Fruit fly (Drosophila melanogaster) whole organism, embryonic: ENCODE measurements around the gene CG13131.
A peak's percentile ranks its signal among the peaks of the same experiment; 100 is the strongest.

ENCODE experiments used
- CG10147 ChIP-seq: fragments of 200-800 bp; sonication (Bioruptor generic); optimal IDR thresholded peaks from 2 replicates; lab custom pipeline; 2019; ENCODE audit warnings: missing biosample characterization, mild to moderate bottlenecking, missing genetic modification characterization, moderate library complexity
- CG10431 ChIP-seq: fragments of 200-800 bp; sonication (Bioruptor generic); optimal IDR thresholded peaks from 3 replicates; lab custom pipeline; 2018; ENCODE audit warnings: missing biosample characterization, mild to moderate bottlenecking, missing genetic modification characterization
- CG10979 ChIP-seq: fragments of 200-800 bp; sonication (Bioruptor generic); optimal IDR thresholded peaks from 2 replicates; lab custom pipeline; 2018; ENCODE audit warnings: missing biosample characterization, mild to moderate bottlenecking, missing genetic modification characterization, moderate library complexity
- CG11696 ChIP-seq: fragments of 200-800 bp; sonication (Bioruptor generic); IDR thresholded peaks from 2 replicates; pipeline ENCODE4 v1.3.6; 2022; ENCODE audit warnings: missing biosample characterization, missing genetic modification characterization
- CG12071 ChIP-seq: fragments of 200-800 bp; sonication (Bioruptor generic); optimal IDR thresholded peaks from 3 replicates; lab custom pipeline; 2018; ENCODE audit warnings: missing biosample characterization, mild to moderate bottlenecking, missing genetic modification characterization
- CG13287 ChIP-seq: fragments of 200-800 bp; sonication (Bioruptor generic); IDR thresholded peaks from 2 replicates; pipeline ENCODE4 v1.3.6; 2022; ENCODE audit warnings: missing biosample characterization, missing genetic modification characterization; ENCODE audit not compliant: partially characterized antibody
- CG13424 ChIP-seq: fragments of 200-800 bp; sonication (Bioruptor generic); optimal IDR thresholded peaks from 2 replicates; lab custom pipeline; 2019; ENCODE audit warnings: missing biosample characterization, mild to moderate bottlenecking, missing genetic modification characterization, moderate library complexity
- CG17328 ChIP-seq: fragments of 200-800 bp; sonication (Bioruptor generic); IDR thresholded peaks from 2 replicates; pipeline ENCODE4 v1.3.6; 2022; ENCODE audit warnings: missing biosample characterization, missing genetic modification characterization
- CG17361 ChIP-seq: fragments of 200-800 bp; sonication (Bioruptor generic); IDR thresholded peaks from 3 replicates; pipeline ENCODE4 v1.3.6; 2022; ENCODE audit warnings: missing biosample characterization, missing genetic modification characterization
- CG18619 ChIP-seq: fragments of 200-800 bp; sonication (Bioruptor generic); optimal IDR thresholded peaks from 3 replicates; lab custom pipeline; 2017; ENCODE audit warnings: missing biosample characterization, mild to moderate bottlenecking, missing genetic modification characterization
- CG2678 ChIP-seq: fragments of 200-800 bp; sonication (Bioruptor generic); optimal IDR thresholded peaks from 3 replicates; lab custom pipeline; 2019; ENCODE audit warnings: missing biosample characterization, mild to moderate bottlenecking, missing genetic modification characterization, moderate library complexity
- CG2712 ChIP-seq: fragments of 200-800 bp; optimal IDR thresholded peaks from 3 replicates; lab custom pipeline; 2019; ENCODE audit warnings: missing biosample characterization, mild to moderate bottlenecking, missing genetic modification characterization, moderate library complexity
- CG32532 ChIP-seq: fragments of 200-800 bp; sonication (Bioruptor generic); IDR thresholded peaks from 2 replicates; pipeline ENCODE4 v1.3.6; 2022; ENCODE audit warnings: missing biosample characterization, missing genetic modification characterization
- CG32772 ChIP-seq: fragments of 200-800 bp; sonication (Bioruptor generic); IDR thresholded peaks from 2 replicates; pipeline ENCODE4 v1.3.6; 2022; ENCODE audit warnings: missing biosample characterization, missing genetic modification characterization
- CG33557 ChIP-seq: fragments of 200-800 bp; sonication (Bioruptor generic); optimal IDR thresholded peaks from 2 replicates; lab custom pipeline; 2019; ENCODE audit warnings: missing biosample characterization, mild to moderate bottlenecking, missing genetic modification characterization, moderate library complexity
- CG5953 ChIP-seq: fragments of 200-800 bp; sonication (Bioruptor generic); IDR thresholded peaks from 2 replicates; pipeline ENCODE4 v1.3.6; 2022; ENCODE audit warnings: missing biosample characterization, missing genetic modification characterization
- CG6254 ChIP-seq: fragments of 200-800 bp; sonication (Bioruptor generic); optimal IDR thresholded peaks from 3 replicates; lab custom pipeline; 2017; ENCODE audit warnings: mild to moderate bottlenecking, missing biosample characterization, missing genetic modification reagents, missing genetic modification characterization
- CG6689 ChIP-seq: fragments of 200-800 bp; sonication (Bioruptor generic); IDR thresholded peaks from 2 replicates; pipeline ENCODE4 v1.3.6; 2022; ENCODE audit warnings: missing biosample characterization, missing genetic modification characterization
- CG7372 ChIP-seq: fragments of 200-800 bp; sonication (Bioruptor generic); IDR thresholded peaks from 2 replicates; pipeline ENCODE4 v1.3.6; 2022; ENCODE audit warnings: missing biosample characterization, missing genetic modification characterization
- CG8765 ChIP-seq: fragments of 200-800 bp; sonication (Bioruptor generic); IDR thresholded peaks from 2 replicates; pipeline ENCODE4 v1.3.6; 2022; ENCODE audit warnings: missing biosample characterization, missing genetic modification characterization
- CG9817 ChIP-seq: fragments of 200-800 bp; sonication (Bioruptor generic); optimal IDR thresholded peaks from 2 replicates; lab custom pipeline; 2018; ENCODE audit warnings: missing biosample characterization, mild to moderate bottlenecking, missing genetic modification characterization, moderate library complexity
- Chrac-16 ChIP-seq: fragments of 200-800 bp; sonication (Bioruptor generic); optimal IDR thresholded peaks from 3 replicates; lab custom pipeline; 2016; ENCODE audit warnings: missing biosample characterization, missing genetic modification characterization
- Eip74EF ChIP-seq, 2 experiments: fragments of 200-800 bp in 1 of 2; fragments of >200 bp in 1 of 2; sonication (Bioruptor generic) in 1 of 2; optimal IDR thresholded peaks; 2 replicates each; lab custom pipeline; 2017 to 2019; ENCODE audit warnings: missing biosample characterization in 2 of 2, missing genetic modification characterization in 2 of 2, mild to moderate bottlenecking in 1 of 2, moderate library complexity in 1 of 2
- HLH3B ChIP-seq: fragments of 200-800 bp; sonication (Bioruptor generic); IDR thresholded peaks from 2 replicates; pipeline ENCODE4 v1.3.6; 2022; ENCODE audit warnings: missing biosample characterization, missing genetic modification characterization
- Jarid2 ChIP-seq: fragments of 200-800 bp; sonication (Bioruptor generic); optimal IDR thresholded peaks from 3 replicates; lab custom pipeline; 2017; ENCODE audit warnings: mild to moderate bottlenecking, missing biosample characterization, missing genetic modification reagents, missing genetic modification characterization
- NFAT ChIP-seq: fragments of 200-800 bp; sonication (Bioruptor generic); IDR thresholded peaks from 2 replicates; pipeline ENCODE4 v1.3.6; 2022; ENCODE audit warnings: missing biosample characterization, missing genetic modification characterization
- Ptx1 ChIP-seq: fragments of 200-800 bp; sonication (Bioruptor generic); IDR thresholded peaks from 2 replicates; pipeline ENCODE4 v1.3.6; 2022; ENCODE audit warnings: missing biosample characterization, missing genetic modification characterization
- Ssrp ChIP-seq: fragments of 200-800 bp; sonication (Bioruptor generic); optimal IDR thresholded peaks from 2 replicates; lab custom pipeline; 2018; ENCODE audit warnings: missing biosample characterization, mild to moderate bottlenecking, missing genetic modification characterization, moderate library complexity
- bcd ChIP-seq: fragments of 200-800 bp; sonication (Bioruptor generic); optimal IDR thresholded peaks from 2 replicates; lab custom pipeline; 2017; ENCODE audit warnings: missing biosample characterization, mild to moderate bottlenecking, missing genetic modification characterization
- bsh ChIP-seq, 2 experiments: fragments of 200-800 bp; sonication (Bioruptor generic); optimal IDR thresholded peaks; 2 replicates each; lab custom pipeline; 2017 to 2018; ENCODE audit warnings: mild to moderate bottlenecking in 2 of 2, missing biosample characterization in 2 of 2, missing genetic modification characterization in 2 of 2, moderate library complexity in 1 of 2
- chn ChIP-seq: fragments of 200-800 bp; sonication (Bioruptor generic); optimal IDR thresholded peaks from 2 replicates; lab custom pipeline; 2016; ENCODE audit warnings: missing biosample characterization, missing genetic modification characterization
- dan ChIP-seq: fragments of 200-800 bp; sonication (Bioruptor generic); IDR thresholded peaks from 2 replicates; pipeline ENCODE4 v1.3.6; 2022; ENCODE audit warnings: missing biosample characterization, missing genetic modification characterization
- dmrt11E ChIP-seq: fragments of 200-800 bp; sonication (Bioruptor generic); optimal IDR thresholded peaks from 3 replicates; lab custom pipeline; 2018; ENCODE audit warnings: missing biosample characterization, mild to moderate bottlenecking, missing genetic modification characterization, moderate library complexity
- ftz-f1 ChIP-seq: fragments of 200-800 bp; sonication (Bioruptor generic); optimal IDR thresholded peaks from 2 replicates; lab custom pipeline; 2016; ENCODE audit warnings: missing biosample characterization, missing genetic modification characterization
- lov ChIP-seq, 2 experiments: fragments of 200-800 bp in 1 of 2; fragments of >200 bp in 1 of 2; sonication (Bioruptor generic) in 1 of 2; IDR thresholded peaks in 1 of 2; optimal IDR thresholded peaks in 1 of 2; 2 replicates in 1 of 2; 3 replicates in 1 of 2; pipeline versions ENCODE4 v1.3.6 to Lab custom; 2017 to 2022; ENCODE audit warnings: missing biosample characterization in 1 of 2, missing genetic modification characterization in 1 of 2
- mld ChIP-seq: fragments of 200-800 bp; sonication (Bioruptor generic); IDR thresholded peaks from 3 replicates; pipeline ENCODE4 v1.3.6; 2022; ENCODE audit warnings: missing biosample characterization, missing genetic modification characterization; ENCODE audit not compliant: partially characterized antibody
- nom ChIP-seq: fragments of 200-800 bp; sonication (Bioruptor generic); optimal IDR thresholded peaks from 2 replicates; lab custom pipeline; 2017; ENCODE audit warnings: missing biosample characterization, missing genetic modification characterization, mild to moderate bottlenecking, moderate library complexity, missing genetic modification reagents
- pros ChIP-seq: fragments of 200-800 bp; sonication (Bioruptor generic); optimal IDR thresholded peaks from 3 replicates; lab custom pipeline; 2019; ENCODE audit warnings: missing biosample characterization, mild to moderate bottlenecking, missing genetic modification characterization, moderate library complexity
- pum ChIP-seq: fragments of 200-800 bp; sonication (Bioruptor generic); optimal IDR thresholded peaks from 2 replicates; lab custom pipeline; 2016; ENCODE audit warnings: missing biosample characterization, missing genetic modification characterization
- ranshi ChIP-seq: fragments of 200-800 bp; sonication (Bioruptor generic); IDR thresholded peaks from 2 replicates; pipeline ENCODE4 v1.3.6; 2022; ENCODE audit warnings: missing biosample characterization, missing genetic modification characterization
- repo ChIP-seq: fragments of 200-800 bp; sonication (Bioruptor generic); optimal IDR thresholded peaks from 2 replicates; lab custom pipeline; 2016; ENCODE audit warnings: missing biosample characterization, missing genetic modification characterization
- sens ChIP-seq: fragments of 200-800 bp; sonication (Bioruptor generic); peaks from one replicate; lab custom pipeline; 2016; ENCODE audit warnings: missing biosample characterization, missing genetic modification characterization
- sqz ChIP-seq: fragments of 200-800 bp; sonication (Bioruptor generic); optimal IDR thresholded peaks from 3 replicates; lab custom pipeline; 2018; ENCODE audit warnings: missing biosample characterization, mild to moderate bottlenecking, missing genetic modification characterization
- tx ChIP-seq: fragments of 200-800 bp; sonication (Bioruptor generic); optimal IDR thresholded peaks from 2 replicates; lab custom pipeline; 2016; ENCODE audit warnings: missing biosample characterization, missing genetic modification characterization
- zfh1 ChIP-seq: fragments of 200-800 bp; sonication (Bioruptor generic); IDR thresholded peaks from 3 replicates; pipeline ENCODE4 v1.3.6; 2022; ENCODE audit warnings: missing biosample characterization, missing genetic modification characterization

CG13131 gene

DNA sequence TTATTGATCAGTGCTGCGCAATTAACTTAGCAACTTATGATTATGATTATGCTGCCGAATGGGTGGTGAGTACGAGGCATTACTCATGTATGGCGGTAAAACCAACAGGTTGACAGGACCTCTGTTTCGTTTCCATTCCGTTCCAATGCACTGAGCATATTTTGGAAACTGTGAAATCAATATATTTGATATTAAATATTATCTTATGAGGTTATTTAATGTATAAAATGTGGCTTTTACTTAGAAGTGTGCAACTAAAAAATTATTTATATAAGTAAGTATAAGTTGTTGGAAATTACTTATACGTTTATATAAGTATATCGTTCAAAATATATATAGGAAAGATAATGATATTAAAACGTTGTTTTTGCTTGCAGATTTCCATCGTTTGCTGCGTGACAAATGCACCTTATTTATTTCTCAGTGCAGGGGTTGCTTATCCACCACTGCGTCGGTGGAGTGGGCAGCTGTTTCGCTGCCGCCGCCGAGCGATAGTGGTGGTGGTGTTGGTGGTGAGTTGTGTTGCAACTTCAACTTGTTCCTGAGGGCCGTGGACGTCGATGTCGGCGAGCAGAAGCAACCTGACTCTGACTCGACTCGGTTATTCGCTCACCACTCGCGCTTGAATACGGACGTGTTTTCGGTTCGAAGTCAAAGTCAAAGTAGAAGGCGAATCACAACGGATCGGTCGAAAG is 33.0 kb downstream of the CG13131 start, which contains the start of gene bib (continued):
- peak; percentile 6 for TF ChIP-seq pum (GFP tag; lab: Kevin White, UChicago)
- TF ChIP-seq CG33557 (GFP tag; lab: Kevin White, UChicago), result peak; percentile 88
- TF ChIP-seq bsh (GFP tag; optimal IDR thresholded peaks at IDR 0.05; lab: Kevin White, UChicago), result peak; percentile 70 to 89
- TF ChIP-seq CG13424 (tag; lab: Kevin White, UChicago), result peak; percentile 86
- peak; percentile 66; the same call in 1 of the 2 replicates for TF ChIP-seq CG32532 (GFP tag; lab: Robert Waterston, UW)
- peak; percentile 86 for TF ChIP-seq bcd (GFP tag; lab: Kevin White, UChicago)
- peak; percentile 58 for TF ChIP-seq CG32772 (GFP tag; lab: Robert Waterston, UW)
- TF ChIP-seq Ssrp, result peak; percentile 86

- no peak for TF ChIP-seq CG6689 (GFP tag; lab: Robert Waterston, UW)
- no peak for TF ChIP-seq ranshi
- TF ChIP-seq CG10431, result no peak
- TF ChIP-seq CG10147 (GFP tag; lab: Kevin White, UChicago), result no peak
- TF ChIP-seq CG17328 (GFP tag; lab: Robert Waterston, UW), result no peak
- no peak for TF ChIP-seq CG9817 (tag; lab: Kevin White, UChicago)
- no peak for TF ChIP-seq CG18619 (GFP tag; lab: Kevin White, UChicago)
- TF ChIP-seq repo, result no peak
- no peak for TF ChIP-seq CG13287 (GFP tag; lab: Robert Waterston, UW)
- peak; percentile 5 for TF ChIP-seq CG2712 (tag; lab: Kevin White, UChicago)
- TF ChIP-seq Eip74EF (GFP tag; optimal IDR thresholded peaks at IDR 0.05; lab: Kevin White, UChicago), result no peak
- TF ChIP-seq sens (GFP tag; lab: Kevin White, UChicago), result peak; percentile 51
- TF ChIP-seq Chrac-16, result no peak
- peak; percentile 2 for TF ChIP-seq CG10979
- TF ChIP-seq CG6254 (GFP tag; lab: Kevin White, UChicago), result no peak
- no peak for TF ChIP-seq Jarid2 (GFP tag; lab: Kevin White, UChicago)
- TF ChIP-seq nom, result peak; percentile 48
- TF ChIP-seq Ptx1, result no peak
- TF ChIP-seq, all 482 proteins: peak for 4
These were observed 34.7 kb downstream of the CG13131 start for dm6 chr2L:9982516-9982915.

DNA sequence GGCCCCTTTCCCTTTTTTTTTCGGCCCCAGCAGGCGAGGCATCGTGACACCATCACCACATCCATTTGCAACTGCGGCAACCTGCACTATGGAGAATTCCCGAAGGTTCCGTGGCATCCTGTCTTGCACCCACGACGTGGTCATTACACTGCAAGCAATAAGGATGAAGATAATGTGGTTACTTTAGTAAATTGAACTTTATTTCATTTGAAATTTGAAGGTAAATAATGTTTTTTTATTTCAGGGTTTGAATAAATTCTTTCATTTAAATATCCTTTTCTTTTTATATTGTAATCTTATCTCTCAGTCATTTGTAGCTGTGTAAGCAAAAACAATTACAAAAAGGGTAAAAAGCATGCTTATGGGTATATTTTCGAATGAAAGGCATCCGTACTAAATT is 35.5 kb downstream of the CG13131 start:
- TF ChIP-seq HLH3B (GFP tag; lab: Robert Waterston, UW) (no peak), CG8765 (0 out of 2 replicates have a peak, but pooled peaks have one; percentile 45), NFAT (GFP tag; lab: Robert Waterston, UW) (no peak), CG10979 (peak; percentile 31), dmrt11E (tag; lab: Kevin White, UChicago) (peak; percentile 7), sens (GFP tag; lab: Kevin White, UChicago) (peak; percentile 45), CG2712 (tag; lab: Kevin White, UChicago) (peak; percentile 8)

dm6 chr2L:9972624-9973023 is 44.6 kb downstream of the CG13131 start:
- TF ChIP-seq ftz-f1 (GFP tag; lab: Kevin White, UChicago) (no peak), CG17361 (GFP tag; lab: Robert Waterston, UW) (no peak), CG13424 (tag; lab: Kevin White, UChicago) (no peak), zfh1 (GFP tag; lab: Robert Waterston, UW) (0 out of 3 replicates have a peak, but pooled peaks have one; percentile 8), tx (GFP tag; lab: Kevin White, UChicago) (no peak), chn (GFP tag; lab: Kevin White, UChicago) (no peak), CG12071 (no peak), pros (GFP tag; lab: Kevin White, UChicago) (peak; percentile 64), mld (0 out of 3 replicates have a peak, but pooled peaks have one; percentile 17), CG7372 (GFP tag; lab: Robert Waterston, UW) (no peak), CG11696 (GFP tag; lab: Robert Waterston, UW) (no peak), CG5953 (no peak), CG2678 (tag; lab: Kevin White, UChicago) (no peak), sqz (GFP tag; lab: Kevin White, UChicago) (peak; percentile 81), dan (GFP tag; lab: Robert Waterston, UW) (no peak), lov (optimal IDR thresholded peaks at IDR 0.05; lab: Kevin White, UChicago) (no peak), lov (GFP tag; IDR thresholded peaks at IDR 0.05; lab: Robert Waterston, UW) (0 out of 3 replicates have a peak, but pooled peaks have one; percentile 22)
